Worm (Caenorhabditis elegans): ENCODE data around the gene F01D5.5.

- no peak for TF ChIP-seq ceh-83 (GFP tag; optimal IDR thresholded peaks at IDR 0.05)
- no peak for TF ChIP-seq unc-62 (GFP tag; optimal IDR thresholded peaks at IDR 0.05)
- TF ChIP-seq tbx-8 (GFP tag; optimal IDR thresholded peaks at IDR 0.05), result no peak
- no peak for TF ChIP-seq lin-32 (GFP tag; optimal IDR thresholded peaks at IDR 0.05)
- TF ChIP-seq pha-4 (tag; optimal IDR thresholded peaks at IDR 0.05), result no peak
- no peak for TF ChIP-seq ztf-11 (tag; optimal IDR thresholded peaks at IDR 0.05)
- no peak for TF ChIP-seq lin-13 (tag; optimal IDR thresholded peaks at IDR 0.05)
- no peak for TF ChIP-seq mep-1 (tag; optimal IDR thresholded peaks at IDR 0.05)
- no peak for TF ChIP-seq nhr-76 (tag; optimal IDR thresholded peaks at IDR 0.05)
- no peak for TF ChIP-seq mls-2 (tag; optimal IDR thresholded peaks at IDR 0.05)
- no peak for TF ChIP-seq ceh-43 (GFP tag; optimal IDR thresholded peaks at IDR 0.05)
- no peak for TF ChIP-seq snpc-4 (tag; optimal IDR thresholded peaks at IDR 0.05)
Measured at ce11 chrII:13962319-13962718, 39.8 kb downstream of the F01D5.5 start, which contains the start of gene rpi-1.
